Worm (Caenorhabditis elegans): Measurements from ENCODE around the gene hrg-7.

DNA sequence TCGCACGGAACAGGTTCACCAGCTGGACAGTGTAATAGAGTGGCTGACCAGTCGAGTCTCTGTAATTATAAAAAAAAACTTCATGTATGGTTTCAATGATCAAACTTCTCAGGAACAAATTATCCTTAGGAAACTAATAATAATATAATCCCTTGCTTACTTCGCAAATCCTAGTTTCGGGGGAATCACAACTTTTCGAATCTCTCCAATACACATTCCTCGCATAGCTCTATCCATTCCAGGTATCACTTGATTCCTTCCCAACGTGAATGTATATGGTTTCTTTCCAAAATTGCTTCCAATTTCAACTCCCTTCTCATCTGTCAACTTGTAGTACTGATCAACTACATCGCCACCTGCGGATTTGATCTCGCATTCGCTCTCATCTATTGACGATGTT lies 44.5 kb downstream of the hrg-7 start:
- TF ChIP-seq duxl-1 (tag; optimal IDR thresholded peaks at IDR 0.05; ENCODE audit: poor library complexity) (no peak), lsy-2 (tag; optimal IDR thresholded peaks at IDR 0.05) (no peak), lin-39 (tag; optimal IDR thresholded peaks at IDR 0.05) (no peak), nhr-6 (tag; optimal IDR thresholded peaks at IDR 0.05) (no peak), spr-1 (tag; optimal IDR thresholded peaks at IDR 0.05) (no peak), dpl-1 (GFP tag; optimal IDR thresholded peaks at IDR 0.05) (no peak)

Measured in whole organism, L4 larva.